Fruit fly (Drosophila melanogaster): Measurements from ENCODE around the gene CG31717.

DNA sequence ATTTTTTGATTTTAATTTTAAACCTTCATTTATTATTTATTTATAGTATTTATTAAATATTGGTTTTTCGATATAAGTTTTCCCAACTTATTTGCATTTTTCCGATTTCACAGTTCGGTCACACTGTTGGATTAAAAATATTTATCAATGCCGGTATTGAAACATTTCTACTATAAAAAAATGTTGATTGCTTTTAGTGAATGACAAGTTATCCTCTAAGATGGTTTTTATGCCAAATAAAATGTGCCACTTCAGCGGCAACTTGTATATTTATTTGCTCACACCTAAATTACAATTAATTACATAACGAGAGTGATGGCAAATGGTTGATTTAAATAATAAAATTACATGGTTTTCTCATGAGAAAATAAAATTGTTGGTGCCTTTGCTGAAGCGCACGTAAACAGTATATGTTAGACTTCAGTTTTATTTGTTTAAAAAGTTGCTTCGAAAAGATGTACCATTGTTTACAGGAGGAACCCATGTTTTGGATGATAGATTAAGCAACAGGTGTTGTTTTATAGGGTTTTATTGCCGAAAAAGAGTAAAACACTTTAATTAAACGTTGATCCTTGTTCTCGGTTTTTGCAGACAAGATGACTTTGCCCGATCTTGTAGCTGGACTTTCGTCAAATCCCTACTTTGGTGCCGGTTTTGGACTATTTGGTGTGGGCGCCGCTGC lies 27.8 kb upstream of the CG31717 start, which contains the start of gene Bcs1:
- no peak for TF ChIP-seq Sin3A (optimal IDR thresholded peaks at IDR 0.05)
- no peak for TF ChIP-seq psq (optimal IDR thresholded peaks at IDR 0.05)
- no peak for TF ChIP-seq insv (optimal IDR thresholded peaks at IDR 0.05)
- TF ChIP-seq h (optimal IDR thresholded peaks at IDR 0.05): no peak
